Fruit fly (Drosophila melanogaster) whole organism, embryonic: ENCODE results near the gene Syx13.

Experiments
- ATbp ChIP-seq: fragments of 200-800 bp; sonication (Bioruptor generic); optimal IDR thresholded peaks from 2 replicates; lab custom pipeline; 2017; ENCODE audit warnings: missing biosample characterization, mild to moderate bottlenecking, missing genetic modification characterization, missing genetic modification reagents
- C15 ChIP-seq: fragments of 200-800 bp; sonication (Bioruptor generic); IDR thresholded peaks from 3 replicates; pipeline ENCODE4 v1.3.6; 2022; ENCODE audit warnings: missing biosample characterization, missing genetic modification characterization
- CG10267 ChIP-seq: fragments of 200-800 bp; sonication (Bioruptor generic); optimal IDR thresholded peaks from 2 replicates; lab custom pipeline; 2018; ENCODE audit warnings: missing biosample characterization, mild to moderate bottlenecking, missing genetic modification characterization, moderate library complexity
- CG10431 ChIP-seq: fragments of 200-800 bp; sonication (Bioruptor generic); optimal IDR thresholded peaks from 3 replicates; lab custom pipeline; 2018; ENCODE audit warnings: missing biosample characterization, mild to moderate bottlenecking, missing genetic modification characterization
- CG10543 ChIP-seq: fragments of 200-800 bp; sonication (Bioruptor generic); optimal IDR thresholded peaks from 3 replicates; lab custom pipeline; 2017; ENCODE audit warnings: missing biosample characterization, mild to moderate bottlenecking, missing genetic modification characterization, moderate library complexity
- CG11560 ChIP-seq: fragments of 200-800 bp; sonication (Bioruptor generic); IDR thresholded peaks from 3 replicates; pipeline ENCODE4 v1.3.6; 2022; ENCODE audit warnings: missing biosample characterization, missing genetic modification characterization
- CG11723 ChIP-seq: fragments of 200-800 bp; sonication (Bioruptor generic); optimal IDR thresholded peaks from 2 replicates; lab custom pipeline; 2017; ENCODE audit warnings: missing biosample characterization, mild to moderate bottlenecking, missing genetic modification characterization
- CG1233 ChIP-seq: fragments of 200-800 bp; sonication (Bioruptor generic); optimal IDR thresholded peaks from 4 replicates; lab custom pipeline; 2018; ENCODE audit warnings: missing biosample characterization, mild to moderate bottlenecking, missing genetic modification characterization
- CG12942 ChIP-seq: fragments of 200-800 bp; sonication (Bioruptor generic); optimal IDR thresholded peaks from 3 replicates; lab custom pipeline; 2016; ENCODE audit warnings: missing biosample characterization, missing genetic modification characterization
- CG13775 ChIP-seq: fragments of 200-800 bp; sonication (Bioruptor generic); optimal IDR thresholded peaks from 3 replicates; lab custom pipeline; 2017; ENCODE audit warnings: missing biosample characterization, mild to moderate bottlenecking, missing genetic modification characterization
- CG13894 ChIP-seq: fragments of 200-800 bp; sonication (Bioruptor generic); optimal IDR thresholded peaks from 3 replicates; lab custom pipeline; 2018; ENCODE audit warnings: missing biosample characterization, mild to moderate bottlenecking, missing genetic modification characterization, moderate library complexity
- CG17361 ChIP-seq: fragments of 200-800 bp; sonication (Bioruptor generic); IDR thresholded peaks from 3 replicates; pipeline ENCODE4 v1.3.6; 2022; ENCODE audit warnings: missing biosample characterization, missing genetic modification characterization
- CG3407 ChIP-seq: fragments of 200-800 bp; sonication (Bioruptor generic); optimal IDR thresholded peaks from 2 replicates; lab custom pipeline; 2018; ENCODE audit warnings: missing biosample characterization, mild to moderate bottlenecking, missing genetic modification characterization
- CG4730 ChIP-seq: fragments of 200-800 bp; sonication (Bioruptor generic); IDR thresholded peaks from 2 replicates; pipeline ENCODE4 v1.3.6; 2022; ENCODE audit warnings: missing biosample characterization, missing genetic modification characterization
- CG6654 ChIP-seq: fragments of 200-800 bp; sonication (Bioruptor generic); optimal IDR thresholded peaks from 2 replicates; lab custom pipeline; 2017; ENCODE audit warnings: missing biosample characterization, mild to moderate bottlenecking, missing genetic modification characterization
- CG6683 ChIP-seq: fragments of 200-800 bp; sonication (Bioruptor generic); optimal IDR thresholded peaks from 2 replicates; lab custom pipeline; 2017; ENCODE audit warnings: missing biosample characterization, mild to moderate bottlenecking, missing genetic modification characterization, missing genetic modification reagents
- CG6791 ChIP-seq: fragments of 200-800 bp; sonication (Bioruptor generic); IDR thresholded peaks from 3 replicates; pipeline ENCODE4 v1.3.6; 2022; ENCODE audit warnings: missing biosample characterization, missing genetic modification characterization; ENCODE audit not compliant: partially characterized antibody
- Chrac-16 ChIP-seq: fragments of 200-800 bp; sonication (Bioruptor generic); optimal IDR thresholded peaks from 3 replicates; lab custom pipeline; 2016; ENCODE audit warnings: missing biosample characterization, missing genetic modification characterization
- Gsc ChIP-seq: fragments of 200-800 bp; sonication (Bioruptor generic); IDR thresholded peaks from 2 replicates; pipeline ENCODE4 v1.3.6; 2022; ENCODE audit warnings: missing biosample characterization, missing genetic modification characterization
- Hey ChIP-seq: fragments of 200-800 bp; sonication (Bioruptor generic); optimal IDR thresholded peaks from 3 replicates; lab custom pipeline; 2018; ENCODE audit warnings: missing biosample characterization, mild to moderate bottlenecking, missing genetic modification characterization
- Hr3 ChIP-seq: fragments of 200-800 bp; sonication (Bioruptor generic); optimal IDR thresholded peaks from 3 replicates; lab custom pipeline; 2016; ENCODE audit warnings: missing biosample characterization, missing genetic modification characterization
- Hr39 ChIP-seq: fragments of >200 bp; optimal IDR thresholded peaks from 2 replicates; lab custom pipeline; 2017
- Hr51 ChIP-seq, 2 experiments: fragments of 200-800 bp; sonication (Bioruptor generic); optimal IDR thresholded peaks; 2 replicates in 1 of 2; 3 replicates in 1 of 2; lab custom pipeline; 2016 to 2018; ENCODE audit warnings: missing biosample characterization in 2 of 2, missing genetic modification characterization in 2 of 2, mild to moderate bottlenecking in 1 of 2, moderate library complexity in 1 of 2
- Mad ChIP-seq: fragments of 200-800 bp; sonication (Bioruptor generic); optimal IDR thresholded peaks from 2 replicates; lab custom pipeline; 2016; ENCODE audit warnings: missing biosample characterization, missing genetic modification characterization
- NFAT ChIP-seq: fragments of 200-800 bp; sonication (Bioruptor generic); IDR thresholded peaks from 2 replicates; pipeline ENCODE4 v1.3.6; 2022; ENCODE audit warnings: missing biosample characterization, missing genetic modification characterization
- Nf-YB ChIP-seq: fragments of 200-800 bp; sonication (Bioruptor generic); optimal IDR thresholded peaks from 3 replicates; lab custom pipeline; 2019; ENCODE audit warnings: missing biosample characterization, mild to moderate bottlenecking, missing genetic modification characterization, moderate library complexity
- Oli ChIP-seq: fragments of 200-800 bp; sonication (Bioruptor generic); optimal IDR thresholded peaks from 2 replicates; lab custom pipeline; 2018; ENCODE audit warnings: missing biosample characterization, mild to moderate bottlenecking, missing genetic modification characterization, moderate library complexity
- Pdp1 ChIP-seq, 2 experiments: fragments of 200-800 bp; sonication (Bioruptor generic); optimal IDR thresholded peaks; 3 replicates each; lab custom pipeline; 2016; ENCODE audit warnings: missing biosample characterization in 2 of 2, missing genetic modification characterization in 2 of 2, mild to moderate bottlenecking in 1 of 2, moderate library complexity in 1 of 2
- Sox102F ChIP-seq: fragments of 200-800 bp; sonication (Bioruptor generic); optimal IDR thresholded peaks from 2 replicates; lab custom pipeline; 2018; ENCODE audit warnings: missing biosample characterization, mild to moderate bottlenecking, missing genetic modification characterization, moderate library complexity
- Sry-β ChIP-seq: fragments of 200-800 bp; sonication (Bioruptor generic); optimal IDR thresholded peaks from 2 replicates; lab custom pipeline; 2018; ENCODE audit warnings: missing biosample characterization, mild to moderate bottlenecking, missing genetic modification characterization, moderate library complexity
- YL-1 ChIP-seq: fragments of 200-800 bp; sonication (Bioruptor generic); optimal IDR thresholded peaks from 3 replicates; lab custom pipeline; 2017; ENCODE audit warnings: missing biosample characterization, mild to moderate bottlenecking, missing genetic modification characterization
- al ChIP-seq: fragments of 200-800 bp; sonication (Bioruptor generic); IDR thresholded peaks from 2 replicates; pipeline ENCODE4 v1.3.6; 2022; ENCODE audit warnings: missing biosample characterization, missing genetic modification characterization
- az2 ChIP-seq: fragments of 200-800 bp; sonication (Bioruptor generic); optimal IDR thresholded peaks from 3 replicates; lab custom pipeline; 2016; ENCODE audit warnings: missing biosample characterization, missing genetic modification characterization
- chinmo ChIP-seq: fragments of 200-800 bp; sonication (Bioruptor generic); IDR thresholded peaks from 4 replicates; pipeline ENCODE4 v1.3.6; 2022; ENCODE audit warnings: missing biosample characterization, missing genetic modification characterization; ENCODE audit not compliant: partially characterized antibody
- ci ChIP-seq: fragments of 200-800 bp; sonication (Bioruptor generic); IDR thresholded peaks from 3 replicates; pipeline ENCODE4 v1.3.6; 2022; ENCODE audit warnings: missing biosample characterization, missing genetic modification characterization
- crol ChIP-seq: fragments of 200-800 bp; sonication (Bioruptor generic); IDR thresholded peaks from 2 replicates; pipeline ENCODE4 v1.3.6; 2022; ENCODE audit warnings: missing biosample characterization, missing genetic modification characterization
- ems ChIP-seq: fragments of 200-800 bp; sonication (Bioruptor generic); optimal IDR thresholded peaks from 3 replicates; lab custom pipeline; 2016; ENCODE audit warnings: missing biosample characterization, missing genetic modification characterization
- eyg ChIP-seq: fragments of 200-800 bp; sonication (Bioruptor generic); optimal IDR thresholded peaks from 3 replicates; lab custom pipeline; 2016; ENCODE audit warnings: missing biosample characterization, missing genetic modification characterization
- gsb ChIP-seq: fragments of 200-800 bp; sonication (Bioruptor generic); IDR thresholded peaks from 2 replicates; pipeline ENCODE4 v1.3.6; 2022; ENCODE audit warnings: missing biosample characterization, missing genetic modification characterization
- lola ChIP-seq, 3 experiments: fragments of >200 bp in 2 of 3; fragments of 200-800 bp in 1 of 3; sonication (Bioruptor generic) in 1 of 3; optimal IDR thresholded peaks; 2 replicates each; lab custom pipeline; 2017 to 2019; ENCODE audit warnings: missing biosample characterization in 3 of 3, missing genetic modification characterization in 3 of 3, mild to moderate bottlenecking in 1 of 3, moderate library complexity in 1 of 3
- org-1 ChIP-seq: fragments of 200-800 bp; sonication (Bioruptor generic); optimal IDR thresholded peaks from 2 replicates; lab custom pipeline; 2017; ENCODE audit warnings: missing biosample characterization, missing genetic modification characterization
- pan ChIP-seq, 4 experiments: fragments of >200 bp in 3 of 4; fragments of 200-800 bp in 1 of 4; sonication (Bioruptor generic) in 1 of 4; optimal IDR thresholded peaks in 3 of 4; IDR thresholded peaks in 1 of 4; 2 replicates each; pipeline versions ENCODE4 v1.3.6 to Lab custom; 2017 to 2022; ENCODE audit warnings: missing biosample characterization in 2 of 4, missing genetic modification characterization in 2 of 4, mixed read lengths in 1 of 4
- phol ChIP-seq: fragments of 200-800 bp; sonication (Bioruptor generic); optimal IDR thresholded peaks from 3 replicates; lab custom pipeline; 2018; ENCODE audit warnings: missing biosample characterization, mild to moderate bottlenecking, missing genetic modification characterization, moderate library complexity
- rib ChIP-seq: fragments of 200-800 bp; sonication (Bioruptor generic); IDR thresholded peaks from 2 replicates; pipeline ENCODE4 v1.3.6; 2022; ENCODE audit warnings: missing biosample characterization, missing genetic modification characterization
- slou ChIP-seq: fragments of 200-800 bp; sonication (Bioruptor generic); optimal IDR thresholded peaks from 3 replicates; lab custom pipeline; 2016; ENCODE audit warnings: missing biosample characterization, missing genetic modification characterization
- so ChIP-seq: fragments of 200-800 bp; sonication (Bioruptor generic); IDR thresholded peaks from 3 replicates; pipeline ENCODE4 v1.3.6; 2022; ENCODE audit warnings: missing biosample characterization, missing genetic modification characterization
- stwl ChIP-seq: fragments of 200-800 bp; sonication (Bioruptor generic); optimal IDR thresholded peaks from 3 replicates; lab custom pipeline; 2018; ENCODE audit warnings: missing biosample characterization, mild to moderate bottlenecking, missing genetic modification characterization, moderate library complexity
- tna ChIP-seq: fragments of 200-800 bp; sonication (Bioruptor generic); IDR thresholded peaks from 2 replicates; pipeline ENCODE4 v1.3.6; 2022; ENCODE audit warnings: missing biosample characterization, missing genetic modification characterization; ENCODE audit not compliant: partially characterized antibody
- usp ChIP-seq: fragments of >200 bp; optimal IDR thresholded peaks from 2 replicates; lab custom pipeline; 2017; ENCODE audit warnings: missing biosample characterization, missing genetic modification characterization
- wor ChIP-seq: fragments of 200-800 bp; sonication (Bioruptor generic); IDR thresholded peaks from 2 replicates; pipeline ENCODE4 v1.3.6; 2022; ENCODE audit warnings: missing biosample characterization, missing genetic modification characterization

The Syx13 gene

DNA sequence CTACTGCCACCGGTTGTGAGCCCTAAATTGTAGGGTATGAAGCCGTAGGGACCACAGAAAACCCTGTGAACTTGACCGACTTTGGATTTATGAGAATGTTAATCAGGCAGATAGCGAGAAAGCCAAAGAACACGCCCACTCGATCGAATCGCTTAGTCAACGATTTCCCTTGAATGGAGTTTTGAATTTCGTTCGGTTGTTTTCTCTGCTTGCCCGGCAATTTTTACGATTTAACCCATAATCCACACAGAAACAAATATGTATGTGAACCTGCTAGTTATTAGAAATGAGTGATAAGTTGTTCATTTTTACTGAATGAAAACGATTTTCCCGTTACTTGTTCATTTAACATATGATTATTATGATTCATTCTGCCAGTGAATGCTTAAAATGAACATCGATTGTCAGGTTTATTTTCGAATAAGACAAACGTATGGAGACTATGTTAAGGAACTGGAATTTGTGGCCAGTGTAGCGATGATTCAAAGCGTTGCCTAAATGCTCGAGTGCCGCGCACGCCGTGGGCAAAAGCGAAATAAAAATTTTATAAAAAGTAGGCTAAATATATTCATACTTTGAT lies 14.1 kb upstream of the Syx13 start (continued):
- no peak for TF ChIP-seq crol (GFP tag; lab: Robert Waterston, UW)
- TF ChIP-seq Mad (GFP tag; lab: Kevin White, UChicago) = no peak
- no peak for TF ChIP-seq ems (GFP tag; lab: Kevin White, UChicago)
- TF ChIP-seq CG11560 = no peak
- no peak for TF ChIP-seq wor (GFP tag; lab: Robert Waterston, UW)
- TF ChIP-seq Gsc (GFP tag; lab: Robert Waterston, UW) = no peak
- TF ChIP-seq CG12942 (GFP tag; lab: Kevin White, UChicago) = no peak
- TF ChIP-seq phol (tag; lab: Kevin White, UChicago) = peak; percentile 10
- no peak for TF ChIP-seq Hr39 (lab: Kevin White, UChicago)
- no peak for TF ChIP-seq CG10543 (GFP tag; lab: Kevin White, UChicago)
- TF ChIP-seq pan (optimal IDR thresholded peaks at IDR 0.05; lab: Kevin White, UChicago) = no peak
- peak in 1 of 2 experiments; percentile 53 for TF ChIP-seq pan (GFP tag; optimal IDR thresholded peaks at IDR 0.05 in 1 of 2, IDR thresholded peaks at IDR 0.05 in 1 of 2)
- TF ChIP-seq tna = no peak
- no peak for TF ChIP-seq CG10431 (GFP tag; lab: Kevin White, UChicago)
- TF ChIP-seq Hey (tag; lab: Kevin White, UChicago) = no peak
- TF ChIP-seq CG6654 = no peak
- no peak for TF ChIP-seq Nf-YB (GFP tag; lab: Kevin White, UChicago)
- peak; percentile 56 for TF ChIP-seq Sox102F (GFP tag; lab: Kevin White, UChicago)
- TF ChIP-seq CG11723 (GFP tag; lab: Kevin White, UChicago) = no peak
- TF ChIP-seq usp (GFP tag; lab: Kevin White, UChicago) = no peak
- TF ChIP-seq slou = no peak
- peak in 1 of 2 experiments; percentile 58 for TF ChIP-seq Hr51 (GFP tag; optimal IDR thresholded peaks at IDR 0.05; lab: Kevin White, UChicago)
- TF ChIP-seq ATbp (GFP tag; lab: Kevin White, UChicago) = no peak
- no peak for TF ChIP-seq Sry-β (GFP tag; lab: Kevin White, UChicago)
- TF ChIP-seq CG13775 = no peak
- TF ChIP-seq CG10267 (tag; lab: Kevin White, UChicago) = no peak
- TF ChIP-seq CG6791 (GFP tag; lab: Robert Waterston, UW) = no peak
- TF ChIP-seq CG13894 (tag; lab: Kevin White, UChicago) = no peak
- TF ChIP-seq CG6683 (GFP tag; lab: Kevin White, UChicago) = no peak
- no peak for TF ChIP-seq gsb
- TF ChIP-seq YL-1 (GFP tag; lab: Kevin White, UChicago) = no peak
- no peak for TF ChIP-seq org-1 (GFP tag; lab: Kevin White, UChicago)
- no peak for TF ChIP-seq chinmo (GFP tag; lab: Robert Waterston, UW)
- TF ChIP-seq NFAT = no peak
- TF ChIP-seq eyg (GFP tag; lab: Kevin White, UChicago) = no peak
- no peak for TF ChIP-seq rib (GFP tag; lab: Robert Waterston, UW)
- no peak for TF ChIP-seq stwl (tag; lab: Kevin White, UChicago)
- TF ChIP-seq CG3407 = no peak
- TF ChIP-seq so (GFP tag; lab: Robert Waterston, UW) = 0 out of 3 replicates have a peak, but pooled peaks have one; percentile 17
- TF ChIP-seq az2 (GFP tag; lab: Kevin White, UChicago) = peak; percentile 11
- no peak for TF ChIP-seq C15
- 0 out of 3 replicates have a peak, but pooled peaks have one; percentile 22 for TF ChIP-seq ci (GFP tag; lab: Robert Waterston, UW)
- TF ChIP-seq lola (GFP tag; optimal IDR thresholded peaks at IDR 0.05; lab: Kevin White, UChicago) = no peak
- peak; percentile 12 for TF ChIP-seq Chrac-16 (GFP tag; lab: Kevin White, UChicago)
- TF ChIP-seq CG1233 (GFP tag; lab: Kevin White, UChicago) = no peak
- TF ChIP-seq al (GFP tag; lab: Robert Waterston, UW) = no peak
- peak in 1 of 2 experiments; percentile 16 for TF ChIP-seq Pdp1 (GFP tag; optimal IDR thresholded peaks at IDR 0.05; lab: Kevin White, UChicago)
- peak; percentile 47 for TF ChIP-seq Oli (tag; lab: Kevin White, UChicago)
- 0 out of 3 replicates have a peak, but pooled peaks have one; percentile 35 for TF ChIP-seq CG17361 (GFP tag; lab: Robert Waterston, UW)
- no peak for TF ChIP-seq CG4730 (GFP tag; lab: Robert Waterston, UW)
- TF ChIP-seq Hr3 (GFP tag; lab: Kevin White, UChicago) = no peak
